Worm (Caenorhabditis elegans) whole organism, L4 larva: Measurements from ENCODE around the gene T23F11.6.

ENCODE experiments used
- D1046.2 ChIP-seq: fragments of 200-800 bp; sonication (Bioruptor generic); IDR thresholded peaks from 2 replicates; pipeline ENCODE4 v1.3.6; 2022; ENCODE audit warnings: missing genetic modification characterization, missing compliant biosample characterization
- F26F4.8 ChIP-seq: fragments of 200-800 bp; sonication (Bioruptor generic); conservative IDR thresholded peaks from 2 replicates; pipeline ENCODE4 v1.3.6; 2022; ENCODE audit warnings: missing genetic modification characterization, missing compliant biosample characterization
- F37D6.2 ChIP-seq: sonication (generic microtip); optimal IDR thresholded peaks from 2 replicates; lab custom pipeline; 2016; ENCODE audit warnings: mild to moderate bottlenecking, missing genetic modification characterization, missing compliant biosample characterization
- F49E8.2 ChIP-seq: sonication (generic microtip); optimal IDR thresholded peaks from 2 replicates; lab custom pipeline; 2016; ENCODE audit warnings: missing compliant biosample characterization, mild to moderate bottlenecking, missing genetic modification characterization, borderline replicate concordance
- T20F7.1 ChIP-seq: fragments of 200-800 bp; sonication (Bioruptor generic); optimal IDR thresholded peaks from 2 replicates; lab custom pipeline; 2018; ENCODE audit warnings: mild to moderate bottlenecking, missing genetic modification characterization, missing compliant biosample characterization
- ZK337.2 ChIP-seq: fragments of 200-800 bp; sonication (Bioruptor generic); IDR thresholded peaks from 2 replicates; pipeline ENCODE4 v1.3.6; 2022; ENCODE audit warnings: missing genetic modification reagents, missing genetic modification characterization, missing compliant biosample characterization
- ZK546.5 ChIP-seq, 2 experiments: sonication (generic microtip); optimal IDR thresholded peaks; 2 replicates each; lab custom pipeline; 2017; ENCODE audit warnings: missing biosample characterization in 2 of 2, missing genetic modification characterization in 2 of 2
- arid-1 ChIP-seq: fragments of 200-800 bp; sonication (Bioruptor generic); conservative IDR thresholded peaks from 2 replicates; pipeline ENCODE4 v1.3.6; 2022; ENCODE audit warnings: missing genetic modification reagents, missing genetic modification characterization, missing compliant biosample characterization
- ceh-32 ChIP-seq: sonication (generic microtip); optimal IDR thresholded peaks from 2 replicates; lab custom pipeline; 2016; ENCODE audit warnings: mild to moderate bottlenecking, missing genetic modification characterization, missing compliant biosample characterization; ENCODE audit not compliant: poor library complexity
- ceh-44 ChIP-seq: fragments of 200-800 bp; sonication (Bioruptor generic); IDR thresholded peaks from 2 replicates; pipeline ENCODE4 v1.3.6; 2022; ENCODE audit warnings: missing genetic modification reagents, missing genetic modification characterization, missing compliant biosample characterization
- ceh-62 ChIP-seq: sonication (generic microtip); optimal IDR thresholded peaks from 2 replicates; lab custom pipeline; 2017; ENCODE audit warnings: missing biosample characterization, missing genetic modification characterization
- ctbp-1 ChIP-seq: fragments of 200-800 bp; sonication (Bioruptor generic); IDR thresholded peaks from 2 replicates; pipeline ENCODE4 v1.3.6; 2022; ENCODE audit warnings: missing genetic modification reagents, missing genetic modification characterization, missing compliant biosample characterization
- daf-16 ChIP-seq, 3 experiments: sonication (generic microtip); optimal IDR thresholded peaks; 2 replicates each; lab custom pipeline; 2016 to 2017; ENCODE audit warnings: missing genetic modification characterization in 3 of 3, missing genetic modification reagents in 3 of 3, mild to moderate bottlenecking in 2 of 3, missing compliant biosample characterization in 2 of 3, missing biosample characterization in 1 of 3, moderate library complexity in 1 of 3
- dmd-6 ChIP-seq: fragments of 200-800 bp; sonication (Bioruptor generic); IDR thresholded peaks from 2 replicates; pipeline ENCODE4 v1.3.6; 2022; ENCODE audit warnings: missing genetic modification reagents, missing genetic modification characterization, missing compliant biosample characterization
- dmd-8 ChIP-seq: fragments of 200-800 bp; sonication (Bioruptor generic); IDR thresholded peaks from 2 replicates; pipeline ENCODE4 v1.3.6; 2022; ENCODE audit warnings: missing genetic modification characterization, missing compliant biosample characterization
- dpl-1 ChIP-seq: fragments of 150-350 bp; optimal IDR thresholded peaks from 2 replicates; lab custom pipeline; 2014; ENCODE audit warnings: missing biosample characterization, missing genetic modification reagents, missing genetic modification characterization
- duxl-1 ChIP-seq: sonication (generic microtip); optimal IDR thresholded peaks from 2 replicates; lab custom pipeline; 2016; ENCODE audit warnings: mild to moderate bottlenecking, missing genetic modification characterization, moderate library complexity, missing compliant biosample characterization; ENCODE audit not compliant: poor library complexity
- dve-1 ChIP-seq: sonication (generic microtip); optimal IDR thresholded peaks from 2 replicates; lab custom pipeline; 2017; ENCODE audit warnings: antibody characterized with exemption, mild to moderate bottlenecking, missing genetic modification characterization, missing compliant biosample characterization; ENCODE audit not compliant: insufficient read depth
- fkh-10 ChIP-seq: fragments of 150-350 bp; optimal IDR thresholded peaks from 2 replicates; lab custom pipeline; 2014; ENCODE audit warnings: missing biosample characterization, missing genetic modification reagents, missing genetic modification characterization
- fos-1 ChIP-seq: fragments of 150-350 bp; optimal IDR thresholded peaks from 2 replicates; lab custom pipeline; 2014; ENCODE audit warnings: missing biosample characterization, missing genetic modification characterization
- gei-8 ChIP-seq: fragments of 200-800 bp; sonication (Bioruptor generic); optimal IDR thresholded peaks from 2 replicates; lab custom pipeline; 2018; ENCODE audit warnings: mild to moderate bottlenecking, missing genetic modification characterization, missing compliant biosample characterization
- hlh-11 ChIP-seq: fragments of 200-800 bp; sonication (Bioruptor generic); optimal IDR thresholded peaks from 2 replicates; lab custom pipeline; 2018; ENCODE audit warnings: mild to moderate bottlenecking, missing genetic modification characterization, missing compliant biosample characterization
- lin-1 ChIP-seq: fragments of 200-800 bp; sonication (Bioruptor generic); IDR thresholded peaks from 2 replicates; pipeline ENCODE4 v1.3.6; 2022; ENCODE audit warnings: missing genetic modification reagents, missing genetic modification characterization, missing compliant biosample characterization
- lin-29 ChIP-seq: fragments of 200-800 bp; sonication (Bioruptor generic); IDR thresholded peaks from 2 replicates; pipeline ENCODE4 v1.3.6; 2022; ENCODE audit warnings: missing genetic modification reagents, missing genetic modification characterization, missing compliant biosample characterization
- lin-39 ChIP-seq: fragments of 150-350 bp; optimal IDR thresholded peaks from 2 replicates; lab custom pipeline; 2014; ENCODE audit warnings: missing biosample characterization, missing genetic modification reagents, missing genetic modification characterization
- lsy-2 ChIP-seq, 2 experiments: fragments of 150-350 bp in 1 of 2; sonication (generic microtip) in 1 of 2; optimal IDR thresholded peaks; 2 replicates each; lab custom pipeline; 2014 to 2017; ENCODE audit warnings: missing biosample characterization in 2 of 2, missing genetic modification characterization in 2 of 2
- mdl-1 ChIP-seq, 2 experiments: fragments of 150-350 bp in 1 of 2; sonication (generic microtip) in 1 of 2; optimal IDR thresholded peaks; 2 replicates each; lab custom pipeline; 2014 to 2017; ENCODE audit warnings: missing biosample characterization in 2 of 2, missing genetic modification characterization in 2 of 2
- mep-1 ChIP-seq: fragments of 150-350 bp; sonication (generic microtip); optimal IDR thresholded peaks from 3 replicates; lab custom pipeline; 2014; ENCODE audit warnings: missing biosample characterization, missing genetic modification characterization
- mes-2 ChIP-seq: sonication (generic microtip); optimal IDR thresholded peaks from 2 replicates; lab custom pipeline; 2016; ENCODE audit warnings: missing genotype, mild to moderate bottlenecking, missing genetic modification characterization, missing compliant biosample characterization; ENCODE audit not compliant: poor library complexity, severe bottlenecking
- mxl-3 ChIP-seq: fragments of 200-800 bp; sonication (Bioruptor generic); optimal IDR thresholded peaks from 2 replicates; lab custom pipeline; 2018; ENCODE audit warnings: mild to moderate bottlenecking, missing genetic modification characterization, missing compliant biosample characterization
- nhr-237 ChIP-seq: sonication (generic microtip); optimal IDR thresholded peaks from 2 replicates; lab custom pipeline; 2017; ENCODE audit warnings: missing biosample characterization, missing genetic modification characterization
- nhr-25 ChIP-seq: sonication (generic microtip); optimal IDR thresholded peaks from 2 replicates; lab custom pipeline; 2017; ENCODE audit warnings: missing genetic modification characterization, mild to moderate bottlenecking, missing compliant biosample characterization, antibody characterized with exemption, moderate library complexity, borderline replicate concordance; ENCODE audit not compliant: insufficient read depth
- nhr-28 ChIP-seq: fragments of 150-350 bp; optimal IDR thresholded peaks from 2 replicates; lab custom pipeline; 2014; ENCODE audit warnings: missing biosample characterization, missing genetic modification characterization
- nhr-48 ChIP-seq: sonication (generic microtip); optimal IDR thresholded peaks from 2 replicates; lab custom pipeline; 2016; ENCODE audit warnings: mild to moderate bottlenecking, missing genetic modification characterization, missing compliant biosample characterization
- nhr-6 ChIP-seq: fragments of 150-350 bp; optimal IDR thresholded peaks from 2 replicates; lab custom pipeline; 2014; ENCODE audit warnings: missing biosample characterization, missing genetic modification characterization
- php-3 ChIP-seq: fragments of 200-800 bp; sonication (Bioruptor generic); IDR thresholded peaks from 2 replicates; pipeline ENCODE4 v1.3.6; 2022; ENCODE audit warnings: missing genetic modification reagents, missing genetic modification characterization, missing compliant biosample characterization
- sdz-12 ChIP-seq: fragments of 200-800 bp; sonication (Bioruptor generic); optimal IDR thresholded peaks from 2 replicates; lab custom pipeline; 2018; ENCODE audit warnings: mild to moderate bottlenecking, missing genetic modification characterization, missing compliant biosample characterization
- set-16 ChIP-seq: fragments of 200-800 bp; sonication (Bioruptor generic); IDR thresholded peaks from 2 replicates; pipeline ENCODE4 v1.3.6; 2022; ENCODE audit warnings: missing genetic modification reagents, missing genetic modification characterization, missing compliant biosample characterization
- snpc-4 ChIP-seq: fragments of 150-350 bp; optimal IDR thresholded peaks from 2 replicates; lab custom pipeline; 2014; ENCODE audit warnings: missing biosample characterization, missing genetic modification characterization
- unc-130 ChIP-seq: sonication (generic microtip); optimal IDR thresholded peaks from 2 replicates; lab custom pipeline; 2016; ENCODE audit warnings: missing genetic modification reagents, missing genetic modification characterization, missing compliant biosample characterization
- unc-62 ChIP-seq, 3 experiments: fragments of 150-350 bp in 1 of 3; sonication (generic microtip); optimal IDR thresholded peaks in 2 of 3; peaks in 1 of 3; 1 replicate in 1 of 3; 2 replicates in 2 of 3; lab custom pipeline; 2014 to 2017; ENCODE audit warnings: missing biosample characterization in 3 of 3, missing genetic modification characterization in 3 of 3, missing genetic modification reagents in 3 of 3, missing genotype in 1 of 3
- vab-7 ChIP-seq: fragments of 200-800 bp; sonication (Bioruptor generic); IDR thresholded peaks from 2 replicates; pipeline ENCODE4 v1.3.6; 2022; ENCODE audit warnings: missing genetic modification reagents, missing genetic modification characterization, missing compliant biosample characterization
- zag-1 ChIP-seq: fragments of 150-350 bp; optimal IDR thresholded peaks from 2 replicates; lab custom pipeline; 2014; ENCODE audit warnings: missing biosample characterization, missing genetic modification characterization
- zfp-2 ChIP-seq: sonication (generic microtip); optimal IDR thresholded peaks from 2 replicates; lab custom pipeline; 2016; ENCODE audit warnings: mild to moderate bottlenecking, missing genetic modification characterization, missing compliant biosample characterization
- ztf-11 ChIP-seq: fragments of 150-350 bp; optimal IDR thresholded peaks from 2 replicates; lab custom pipeline; 2014; ENCODE audit warnings: missing biosample characterization, missing genetic modification characterization

Gene T23F11.6

ce11 chrIII:4616071-4616571 lies 31.6 kb downstream of the T23F11.6 start, which contains the start of gene lips-3:
Gene lips-3 (plus strand): TSS chrIII:4616528.
- TF ChIP-seq hlh-11 (tag; lab: Kevin White, UChicago) = peak; percentile 26
- TF ChIP-seq dmd-6 (GFP tag; lab: Robert Waterston, UW) = no peak
- no peak for TF ChIP-seq sdz-12 (GFP tag; lab: Kevin White, UChicago)
- TF ChIP-seq dpl-1 (GFP tag; lab: Kevin White, UChicago) = no peak
- TF ChIP-seq unc-62 (GFP tag; optimal IDR thresholded peaks at IDR 0.05 in 1 of 2; lab: Kevin White, UChicago) = peak in 1 of 2 experiments; percentile 97
- TF ChIP-seq unc-62 (tag; optimal IDR thresholded peaks at IDR 0.05; lab: Kevin White, UChicago) = no peak
- no peak for TF ChIP-seq fos-1 (tag; lab: Kevin White, UChicago)

DNA sequence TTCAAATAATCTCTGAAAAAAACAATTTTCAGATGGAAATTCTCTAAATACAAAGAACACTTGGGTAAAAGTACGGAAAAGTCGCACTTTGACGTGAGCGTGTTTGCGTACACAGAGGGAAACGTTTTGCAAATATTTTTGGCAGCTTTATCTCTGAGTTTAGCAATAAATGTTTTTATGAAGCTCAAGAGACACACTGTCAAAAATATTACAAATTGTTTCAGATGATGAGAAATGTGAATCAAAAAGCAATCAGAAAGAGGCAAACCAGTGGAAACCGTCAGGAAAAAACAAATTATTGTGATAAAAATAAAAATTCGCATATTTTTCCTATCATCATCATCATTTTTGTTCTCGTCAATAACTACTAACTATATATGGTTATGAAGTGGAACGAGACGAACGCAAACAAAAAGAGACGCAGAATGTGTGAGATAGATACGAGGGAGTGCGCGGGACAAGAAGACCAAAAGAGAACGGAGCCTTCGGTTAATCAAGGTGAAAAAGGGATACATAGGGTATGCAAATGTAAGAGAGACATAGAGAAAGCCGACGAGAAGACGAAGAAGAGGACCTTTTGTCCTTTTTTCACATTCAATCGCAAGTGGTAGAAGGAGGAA lies 35.3 kb downstream of the T23F11.6 start, which contains the start of gene sel-2:
sel-2 (minus strand) TSS at position 51 of the 620 bp plus-strand sequence.
- TF ChIP-seq mdl-1 (tag; optimal IDR thresholded peaks at IDR 0.05; lab: Kevin White, UChicago) (no peak), nhr-48 (tag; lab: Kevin White, UChicago) (no peak), T20F7.1 (no peak), vab-7 (GFP tag; lab: Robert Waterston, UW) (no peak), D1046.2 (no peak), nhr-28 (tag; lab: Kevin White, UChicago) (peak; percentile 34), mxl-3 (no peak), php-3 (GFP tag; lab: Robert Waterston, UW) (no peak), unc-62 (GFP tag; optimal IDR thresholded peaks at IDR 0.05 in 1 of 2; lab: Kevin White, UChicago) (peak in 1 of 2 experiments; percentile 34), unc-62 (tag; optimal IDR thresholded peaks at IDR 0.05; lab: Kevin White, UChicago) (no peak), daf-16 (GFP tag; optimal IDR thresholded peaks at IDR 0.05; lab: Kevin White, UChicago) (no peak), daf-16 (tag; optimal IDR thresholded peaks at IDR 0.05; lab: Kevin White, UChicago) (peak; percentile 60), dmd-8 (no peak), ztf-11 (tag; lab: Kevin White, UChicago) (no peak), nhr-6 (no peak), mes-2 (peak; percentile 8), fkh-10 (GFP tag; lab: Kevin White, UChicago) (peak; percentile 78), dpl-1 (GFP tag; lab: Kevin White, UChicago) (no peak), F26F4.8 (GFP tag; lab: Robert Waterston, UW) (no peak), ZK337.2 (no peak), arid-1 (GFP tag; lab: Robert Waterston, UW) (no peak), zfp-2 (tag; lab: Kevin White, UChicago) (no peak), lin-1 (GFP tag; lab: Robert Waterston, UW) (no peak), set-16 (GFP tag; lab: Robert Waterston, UW) (no peak), lin-29 (no peak), zag-1 (tag; lab: Kevin White, UChicago) (no peak), F37D6.2 (tag; lab: Kevin White, UChicago) (no peak), ceh-32 (tag; lab: Kevin White, UChicago) (no peak), gei-8 (GFP tag; lab: Kevin White, UChicago) (no peak), unc-130 (no peak), ceh-44 (GFP tag; lab: Robert Waterston, UW) (no peak), ZK546.5 (tag; optimal IDR thresholded peaks at IDR 0.05; lab: Kevin White, UChicago) (no peak), lin-39 (tag; lab: Kevin White, UChicago) (no peak), duxl-1 (tag; lab: Kevin White, UChicago) (no peak), nhr-25 (tag; lab: Kevin White, UChicago) (no peak), mep-1 (tag; lab: Kevin White, UChicago) (peak; percentile 25), fos-1 (tag; lab: Kevin White, UChicago) (no peak), snpc-4 (tag; lab: Kevin White, UChicago) (no peak), F49E8.2 (no peak), ceh-62 (tag; lab: Kevin White, UChicago) (no peak), lsy-2 (tag; optimal IDR thresholded peaks at IDR 0.05; lab: Kevin White, UChicago) (peak in 1 of 2 experiments; percentile 34), ctbp-1 (GFP tag; lab: Robert Waterston, UW) (no peak), nhr-237 (tag; lab: Kevin White, UChicago) (no peak), dve-1 (tag; lab: Kevin White, UChicago) (no peak), hlh-11 (tag; lab: Kevin White, UChicago) (no peak)
